Fruit fly (Drosophila melanogaster): ENCODE results near the gene Rev1.

Rev1 gene

DNA sequence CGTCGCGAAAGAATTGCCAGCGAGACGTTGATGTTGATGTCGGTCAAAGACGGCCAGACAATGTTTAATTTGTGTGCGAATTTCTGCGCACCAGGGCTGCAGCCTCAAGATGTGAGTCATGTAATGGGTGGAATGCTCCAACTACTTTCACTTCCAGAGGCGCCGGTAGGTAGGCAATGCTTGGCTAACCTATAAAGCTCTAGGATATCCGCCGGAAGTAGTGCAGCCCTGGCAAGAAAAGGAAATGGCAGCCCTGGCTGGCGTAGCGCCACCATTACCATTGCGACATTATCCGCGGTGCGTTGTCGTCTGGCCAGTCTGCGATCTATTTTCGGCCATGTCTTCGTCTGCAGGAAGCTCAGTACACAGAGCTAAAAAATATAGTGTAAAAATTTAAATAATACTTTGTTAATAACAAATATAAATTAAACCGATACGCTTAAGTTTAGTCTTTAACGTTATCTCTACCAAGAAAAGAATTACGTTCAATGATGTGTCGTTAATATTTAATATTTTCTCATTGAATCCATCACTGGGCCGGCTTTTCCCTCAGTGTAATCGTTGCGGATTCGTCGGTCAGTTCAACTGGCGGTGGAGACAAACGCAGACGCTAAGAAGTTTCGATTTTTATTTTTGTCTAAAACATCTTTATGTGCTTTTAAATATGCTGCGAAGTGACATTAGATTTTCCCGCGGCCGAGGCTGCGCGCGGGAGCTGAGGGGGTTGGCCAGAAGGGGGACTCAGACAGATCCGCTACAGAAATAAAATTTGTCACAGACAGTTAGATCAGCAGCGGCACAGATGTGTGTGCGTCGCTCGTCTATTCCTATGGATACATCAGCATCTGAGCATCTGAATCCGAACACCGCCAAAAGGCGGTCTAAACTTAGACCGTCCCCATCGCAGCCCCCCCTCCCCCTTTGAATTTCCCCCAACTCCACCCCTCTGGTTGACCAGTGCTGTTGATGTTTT lies 42.2 kb upstream of the Rev1 start:
- TF ChIP-seq Ets65A (GFP tag) (peak; percentile 96), tna (GFP tag; IDR thresholded peaks at IDR 0.05; ENCODE audit: partially characterized antibody) (no peak), usp (GFP tag; optimal IDR thresholded peaks at IDR 0.05) (no peak), pan (optimal IDR thresholded peaks at IDR 0.05) (no peak), pan (GFP tag; optimal IDR thresholded peaks at IDR 0.05 in 1 of 2, IDR thresholded peaks at IDR 0.05 in 1 of 2) (peak in 1 of 2 experiments; percentile 86), Lhr (GFP tag; optimal IDR thresholded peaks at IDR 0.05) (peak; percentile 7), caup (GFP tag; optimal IDR thresholded peaks at IDR 0.05; ENCODE audit: severe bottlenecking) (peak; percentile 81), Stat92E (GFP tag; optimal IDR thresholded peaks at IDR 0.05) (no peak), CG4854 (GFP tag; optimal IDR thresholded peaks at IDR 0.05) (peak; percentile 22), chinmo (GFP tag; IDR thresholded peaks at IDR 0.05; ENCODE audit: partially characterized antibody) (no peak), bbx (GFP tag; IDR thresholded peaks at IDR 0.05; ENCODE audit: partially characterized antibody) (no peak), CG14014 (GFP tag; IDR thresholded peaks at IDR 0.05) (peak; percentile 80), CG10209 (GFP tag; optimal IDR thresholded peaks at IDR 0.05) (peak; percentile 72), CG17186 (GFP tag; optimal IDR thresholded peaks at IDR 0.05) (peak; percentile 25), CG10321 (GFP tag; IDR thresholded peaks at IDR 0.05) (no peak; the same call in 1 of the 2 replicates), jigr1 (GFP tag; IDR thresholded peaks at IDR 0.05) (no peak), gsb (GFP tag; IDR thresholded peaks at IDR 0.05) (peak; percentile 76), CG17361 (GFP tag; IDR thresholded peaks at IDR 0.05) (peak; percentile 71), CG2202 (tag; optimal IDR thresholded peaks at IDR 0.05) (no peak), Rfx (GFP tag; IDR thresholded peaks at IDR 0.05) (peak; percentile 91), CG4282 (GFP tag; optimal IDR thresholded peaks at IDR 0.05) (peak; percentile 43), CG32772 (GFP tag; IDR thresholded peaks at IDR 0.05) (peak; percentile 79), HLH4C (GFP tag; IDR thresholded peaks at IDR 0.05; ENCODE audit: partially characterized antibody) (no peak), Nf-YA (GFP tag; IDR thresholded peaks at IDR 0.05) (peak; percentile 68), zen2 (GFP tag; IDR thresholded peaks at IDR 0.05; ENCODE audit: partially characterized antibody) (no peak), zfh1 (GFP tag; IDR thresholded peaks at IDR 0.05) (peak; percentile 78), CG18619 (GFP tag; optimal IDR thresholded peaks at IDR 0.05) (peak; percentile 71), Mrtf (GFP tag; IDR thresholded peaks at IDR 0.05) (peak; percentile 75), BtbVII (GFP tag; optimal IDR thresholded peaks at IDR 0.05) (peak; percentile 75), Hey (tag; optimal IDR thresholded peaks at IDR 0.05) (peak; percentile 71), CG4328 (GFP tag; optimal IDR thresholded peaks at IDR 0.05) (peak; percentile 89), Chrac-16 (GFP tag; optimal IDR thresholded peaks at IDR 0.05) (peak; percentile 2), CG7271 (tag; optimal IDR thresholded peaks at IDR 0.05) (peak; percentile 40), Dref (GFP tag; IDR thresholded peaks at IDR 0.05) (0 out of 2 replicates have a peak, but pooled peaks have one; percentile 34), danr (GFP tag; IDR thresholded peaks at IDR 0.05) (peak; percentile 60), CG1792 (GFP tag; optimal IDR thresholded peaks at IDR 0.05) (peak; percentile 44), ro (GFP tag; IDR thresholded peaks at IDR 0.05) (0 out of 2 replicates have a peak, but pooled peaks have one; percentile 5), CG1529 (GFP tag; optimal IDR thresholded peaks at IDR 0.05) (peak; percentile 42), Hsf (GFP tag; optimal IDR thresholded peaks at IDR 0.05) (peak; percentile 57), amos (GFP tag; IDR thresholded peaks at IDR 0.05; ENCODE audit: partially characterized antibody) (no peak), CG7357 (GFP tag; IDR thresholded peaks at IDR 0.05) (peak; percentile 47; the same call in 1 of the 3 replicates), ken (GFP tag; IDR thresholded peaks at IDR 0.05) (peak; percentile 74; the same call in 2 of the 3 replicates), CG6254 (GFP tag; optimal IDR thresholded peaks at IDR 0.05) (no peak), chm (GFP tag; IDR thresholded peaks at IDR 0.05) (peak; percentile 78), CrebB (tag; optimal IDR thresholded peaks at IDR 0.05) (peak; percentile 60), CG3163 (GFP tag; optimal IDR thresholded peaks at IDR 0.05) (peak; percentile 57), exex (tag; optimal IDR thresholded peaks at IDR 0.05) (peak; percentile 17), CG10979 (tag; optimal IDR thresholded peaks at IDR 0.05) (peak; percentile 51)
